Worm (Caenorhabditis elegans) whole organism, L3 larva: ENCODE data around the gene K10D6.4.

Source experiments
- ceh-16 ChIP-seq: sonication (generic microtip); optimal IDR thresholded peaks from 2 replicates; lab custom pipeline; 2017; ENCODE audit warnings: missing biosample characterization, missing genetic modification characterization
- ceh-82 ChIP-seq: fragments of 150-350 bp; optimal IDR thresholded peaks from 2 replicates; lab custom pipeline; 2014; ENCODE audit warnings: missing biosample characterization, missing genetic modification characterization
- fkh-2 ChIP-seq: fragments of 150-350 bp; optimal IDR thresholded peaks from 2 replicates; lab custom pipeline; 2014; ENCODE audit warnings: missing biosample characterization, missing genetic modification reagents, missing genetic modification characterization
- fos-1 ChIP-seq: fragments of 150-350 bp; optimal IDR thresholded peaks from 2 replicates; lab custom pipeline; 2014; ENCODE audit warnings: missing biosample characterization, missing genetic modification characterization
- mdl-1 ChIP-seq: fragments of 150-350 bp; optimal IDR thresholded peaks from 2 replicates; lab custom pipeline; 2014; ENCODE audit warnings: missing biosample characterization, missing genetic modification characterization
- nhr-237 ChIP-seq: fragments of 150-350 bp; optimal IDR thresholded peaks from 2 replicates; lab custom pipeline; 2014; ENCODE audit warnings: missing biosample characterization, missing genetic modification characterization
- nhr-77 ChIP-seq: fragments of 150-350 bp; optimal IDR thresholded peaks from 2 replicates; lab custom pipeline; 2014; ENCODE audit warnings: missing biosample characterization, missing genetic modification characterization
- pha-4 ChIP-seq: fragments of 150-350 bp; optimal IDR thresholded peaks from 2 replicates; lab custom pipeline; 2014; ENCODE audit warnings: missing biosample characterization, missing genetic modification reagents, missing genetic modification characterization
- unc-39 ChIP-seq: sonication (generic microtip); optimal IDR thresholded peaks from 4 replicates; lab custom pipeline; 2017; ENCODE audit warnings: missing biosample characterization, missing genetic modification characterization
- ztf-11 ChIP-seq: fragments of 150-350 bp; optimal IDR thresholded peaks from 2 replicates; lab custom pipeline; 2014; ENCODE audit warnings: missing biosample characterization, missing genetic modification characterization

ce11 chrV:11258896-11259295 lies 57.2 kb downstream of the K10D6.4 start, which contains the start of gene lgc-36:
- TF ChIP-seq ztf-11 (tag; lab: Kevin White, UChicago) (no peak), nhr-77 (tag; lab: Kevin White, UChicago) (no peak), ceh-82 (tag; lab: Kevin White, UChicago) (no peak), nhr-237 (tag; lab: Kevin White, UChicago) (no peak), fkh-2 (tag; lab: Kevin White, UChicago) (no peak), fos-1 (tag; lab: Kevin White, UChicago) (no peak), pha-4 (tag; lab: Kevin White, UChicago) (no peak), mdl-1 (tag; lab: Kevin White, UChicago) (no peak), unc-39 (tag; lab: Kevin White, UChicago) (no peak), ceh-16 (no peak)
